Worm (Caenorhabditis elegans): Measurements from ENCODE around the gene C32B5.6.
"Not testable (repeated sequence)": the region's sequence is repeated elsewhere in the genome, so short reads cannot be mapped to it uniquely, and the experiment has no call there.

C32B5.6 gene

ce11 chrII:968106-968505 lies at the start of gene C32B5.6:
Gene C32B5.6, plus strand, starts transcription at chrII:968406.
- not testable (repeated sequence) for TF ChIP-seq unc-62 (GFP tag; optimal IDR thresholded peaks at IDR 0.05)

DNA sequence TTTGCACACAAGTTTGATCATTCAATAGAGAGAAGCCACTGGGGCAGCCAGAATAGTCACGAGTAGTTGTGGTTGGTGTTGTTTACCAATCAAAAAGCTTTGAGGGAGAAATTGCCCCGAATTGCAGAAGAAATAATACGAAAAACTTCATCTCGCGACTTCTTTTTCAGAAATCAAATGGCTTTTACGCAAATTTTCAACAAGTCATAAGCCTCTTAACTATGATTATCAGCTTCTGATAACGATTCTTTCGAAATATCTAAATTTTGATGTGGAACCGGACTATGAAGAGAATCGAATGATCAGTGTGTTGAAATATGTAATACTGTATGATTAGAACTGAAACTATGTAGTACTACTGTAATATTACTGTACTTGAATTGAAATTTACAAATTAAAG lies 47.9 kb upstream of the C32B5.6 start:
- TF ChIP-seq unc-62 (GFP tag; optimal IDR thresholded peaks at IDR 0.05) = no peak

DNA sequence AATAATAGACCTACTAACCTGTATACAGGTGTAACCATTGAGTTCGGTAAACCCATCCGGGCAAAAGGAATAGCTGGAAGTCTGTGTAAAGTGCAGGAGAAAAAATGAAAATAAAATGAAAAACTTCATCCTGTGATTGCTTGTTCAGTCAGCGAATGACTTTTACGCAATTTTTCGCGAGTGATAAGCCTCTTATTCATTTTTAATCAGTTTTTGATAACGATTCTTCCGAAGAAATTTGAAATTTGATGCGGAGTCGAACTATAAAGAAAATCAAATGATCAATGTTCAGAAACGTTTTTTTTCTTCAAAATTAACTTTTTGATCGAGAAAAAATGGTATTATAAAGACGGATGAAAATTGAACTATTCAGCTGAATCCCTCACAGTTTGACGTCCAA lies 45.4 kb upstream of the C32B5.6 start:
- no peak for TF ChIP-seq unc-62 (GFP tag; optimal IDR thresholded peaks at IDR 0.05)

ce11 chrII:923521-923920 lies 44.7 kb upstream of the C32B5.6 start, which contains the start of gene fbxc-28:
Gene fbxc-28, plus strand, starts transcription at chrII:923821.
- no peak for TF ChIP-seq unc-62 (GFP tag; optimal IDR thresholded peaks at IDR 0.05)

- no peak for TF ChIP-seq unc-62 (GFP tag; optimal IDR thresholded peaks at IDR 0.05)
Measured at ce11 chrII:927331-927730, 40.9 kb upstream of the C32B5.6 start, which contains the start of gene R07C3.13. Gene R07C3.13, minus strand, starts transcription at chrII:927431.

DNA sequence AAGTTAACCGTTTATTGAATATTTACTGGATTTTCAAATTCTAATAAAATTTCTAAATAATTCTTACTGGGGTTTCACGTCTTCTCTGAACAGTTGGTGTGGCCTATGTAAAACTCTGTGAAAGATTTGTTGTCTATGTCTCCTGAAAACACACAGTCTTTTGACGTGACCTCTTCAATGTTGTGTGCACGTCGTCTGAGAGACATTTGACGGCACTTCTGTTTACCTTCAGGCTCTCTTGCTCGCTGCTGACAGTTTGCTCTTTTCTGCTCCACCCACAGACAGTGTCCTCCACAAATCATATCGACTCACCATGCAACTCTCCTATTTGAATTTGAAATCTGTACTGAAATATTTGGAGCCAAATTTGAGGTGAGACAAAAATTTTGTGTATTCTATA lies 37.3 kb upstream of the C32B5.6 start, which contains the start of gene fbxc-34:
fbxc-34 (plus strand) TSS at position 301 of the 400 bp plus-strand sequence.
- not testable (repeated sequence) for TF ChIP-seq unc-62 (GFP tag; optimal IDR thresholded peaks at IDR 0.05)

- no peak for TF ChIP-seq unc-62 (GFP tag; optimal IDR thresholded peaks at IDR 0.05)
Measured at ce11 chrII:932718-933117, 35.5 kb upstream of the C32B5.6 start, which contains the start of gene acs-15. Gene acs-15, plus strand, starts transcription at chrII:933018.

ce11 chrII:937265-937664 lies 30.9 kb upstream of the C32B5.6 start:
- no peak for TF ChIP-seq unc-62 (GFP tag; optimal IDR thresholded peaks at IDR 0.05)

DNA sequence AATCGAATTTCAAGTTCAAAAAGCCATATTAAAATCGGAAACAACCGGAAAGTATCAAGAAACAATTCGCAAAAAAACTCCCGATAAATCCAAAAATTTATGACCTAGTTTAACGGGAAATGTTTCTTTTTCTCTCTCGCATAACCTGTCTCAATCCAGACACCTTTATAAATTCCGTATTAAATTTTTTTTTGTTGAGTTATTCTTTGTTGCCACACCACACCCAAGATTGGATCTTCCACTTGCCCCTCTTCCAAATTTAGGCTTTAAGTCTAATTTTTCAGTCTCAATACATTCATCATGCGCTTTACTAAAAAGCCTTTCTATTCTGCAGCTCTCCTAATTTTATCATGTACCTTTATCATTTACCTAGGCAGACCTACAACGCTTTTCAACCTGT lies 29.7 kb upstream of the C32B5.6 start, which contains the start of gene R07C3.3:
R07C3.3 (plus strand) TSS at position 301 of the 400 bp plus-strand sequence.
- TF ChIP-seq unc-62 (GFP tag; optimal IDR thresholded peaks at IDR 0.05) = no peak

DNA sequence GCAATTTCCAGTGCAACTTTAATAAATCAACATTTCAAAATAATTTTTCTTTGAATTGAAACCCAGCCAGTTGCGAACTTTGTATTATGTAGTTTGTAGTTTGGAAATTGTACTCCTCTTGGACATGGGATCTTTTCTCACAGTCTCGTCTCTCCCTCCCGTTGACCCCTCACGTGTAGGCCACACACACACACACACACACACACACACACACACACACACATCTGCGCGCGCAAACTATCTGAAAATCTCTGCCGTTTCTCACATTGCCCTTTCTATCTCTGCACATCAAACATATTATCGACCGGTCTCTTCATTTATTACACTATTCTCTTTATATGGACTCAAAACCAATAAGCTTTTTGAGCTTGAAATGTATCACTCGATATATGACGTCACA lies 27.4 kb upstream of the C32B5.6 start, which contains the start of gene fbxc-36:
fbxc-36 (plus strand) TSS at position 205 of the 400 bp plus-strand sequence.
- no peak for TF ChIP-seq unc-62 (GFP tag; optimal IDR thresholded peaks at IDR 0.05)

DNA sequence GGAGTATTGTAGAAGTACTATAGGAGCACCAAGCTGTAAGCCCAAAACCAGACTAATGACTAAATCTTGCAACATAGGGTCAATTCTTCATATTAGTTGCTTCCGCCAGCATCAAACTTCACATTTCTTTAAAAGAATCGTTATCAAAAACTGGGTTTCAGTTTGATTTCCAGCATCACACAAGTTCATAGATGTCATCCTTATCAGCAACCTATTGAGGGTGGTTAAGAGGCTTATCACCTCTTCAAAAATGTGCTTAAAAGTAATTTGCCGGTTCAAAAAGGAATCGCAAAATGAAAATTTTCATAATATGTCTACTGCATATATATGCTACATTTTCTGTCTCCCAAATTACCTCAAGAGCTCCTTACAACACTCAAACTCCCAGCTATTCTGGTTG lies 24.4 kb upstream of the C32B5.6 start, which contains the start of gene clec-43:
clec-43 (plus strand) TSS at position 294 of the 400 bp plus-strand sequence.
- TF ChIP-seq unc-62 (GFP tag; optimal IDR thresholded peaks at IDR 0.05) = no peak

- TF ChIP-seq unc-62 (GFP tag; optimal IDR thresholded peaks at IDR 0.05) = no peak
Measured at ce11 chrII:948091-948490, 20.1 kb upstream of the C32B5.6 start, which contains the start of gene fbxc-32. Gene fbxc-32, minus strand, starts transcription at chrII:948191.

ce11 chrII:950374-950773 lies 17.8 kb upstream of the C32B5.6 start:
- no peak for TF ChIP-seq unc-62 (GFP tag; optimal IDR thresholded peaks at IDR 0.05)

DNA sequence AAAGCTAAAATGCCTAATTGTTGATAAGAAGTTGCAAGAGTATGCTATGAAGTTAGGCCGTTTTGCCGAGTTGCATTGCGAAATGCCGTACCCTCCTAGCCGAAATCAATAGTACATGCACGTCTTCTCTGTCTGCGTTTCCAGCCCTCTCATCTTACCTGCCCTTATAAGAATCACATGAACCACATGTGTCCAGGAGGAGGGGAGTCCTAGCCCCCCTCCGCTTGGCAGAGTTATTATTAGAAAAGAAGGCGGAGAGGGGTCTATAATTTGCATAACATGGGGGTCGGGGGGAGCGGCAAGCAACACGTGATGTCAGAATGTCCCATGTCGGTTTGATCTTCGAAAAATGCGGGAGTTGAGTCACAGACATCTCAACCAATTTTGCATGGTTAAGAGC lies 15.2 kb upstream of the C32B5.6 start:
- no peak for TF ChIP-seq unc-62 (GFP tag; optimal IDR thresholded peaks at IDR 0.05)

DNA sequence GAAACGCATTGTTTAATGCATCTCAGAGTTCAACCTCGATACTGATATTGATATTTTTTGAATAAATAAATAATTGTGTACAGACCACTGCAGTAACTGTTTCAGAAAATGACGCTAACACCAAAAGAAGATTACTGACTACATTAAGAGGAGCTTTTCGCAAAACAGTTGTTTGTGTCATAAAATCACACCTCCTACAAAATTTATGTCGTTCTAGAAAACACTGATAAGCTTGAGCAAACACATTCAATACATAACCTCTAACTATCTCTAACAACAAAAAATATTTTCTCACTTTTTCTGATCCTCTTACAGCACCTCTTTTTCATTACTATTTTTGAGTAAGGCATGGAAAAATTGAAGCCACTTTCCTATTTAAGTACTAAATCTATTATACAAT lies 13.6 kb upstream of the C32B5.6 start, which contains the start of gene fbxc-7:
fbxc-7 (plus strand) TSS at position 301 of the 400 bp plus-strand sequence.
- TF ChIP-seq unc-62 (GFP tag; optimal IDR thresholded peaks at IDR 0.05) = not testable (repeated sequence)

DNA sequence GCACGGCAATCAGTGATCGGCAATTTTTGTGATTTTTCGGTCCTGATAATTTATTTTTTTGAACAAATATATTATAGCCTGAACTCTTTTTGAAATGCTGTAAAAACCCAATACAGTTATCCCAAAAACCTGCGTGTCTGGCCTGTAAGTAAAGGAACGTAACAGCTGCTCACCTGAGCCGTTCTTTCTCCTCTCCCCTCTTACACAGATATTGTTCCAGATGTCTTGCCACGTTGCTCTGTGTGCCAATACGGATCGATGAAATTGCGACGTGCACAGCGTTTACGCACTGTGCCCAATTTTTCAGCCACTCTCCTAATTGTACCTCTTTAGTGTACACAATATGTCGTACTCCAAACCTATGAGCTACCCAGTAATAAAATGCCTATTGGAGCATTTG lies 9.6 kb upstream of the C32B5.6 start, which contains the start of gene sdz-4:
sdz-4 (plus strand) TSS at position 301 of the 400 bp plus-strand sequence.
- TF ChIP-seq unc-62 (GFP tag; optimal IDR thresholded peaks at IDR 0.05) = no peak

ce11 chrII:960218-960617 lies 8.0 kb upstream of the C32B5.6 start, which contains the start of the genes C32B5.18 and C32B5.7:
Gene C32B5.18, plus strand, starts transcription at chrII:960518.
Gene C32B5.7, plus strand, starts transcription at chrII:960528.
- no peak for TF ChIP-seq unc-62 (GFP tag; optimal IDR thresholded peaks at IDR 0.05)
